Fruit fly (Drosophila melanogaster) whole organism, embryonic: ENCODE results near the gene CG34332.
A peak's percentile ranks its signal among the peaks of the same experiment; 100 is the strongest.

Experiments
- Adf1 ChIP-seq: fragments of 200-800 bp; sonication (Bioruptor generic); IDR thresholded peaks from 2 replicates; pipeline ENCODE4 v1.3.6; 2022; ENCODE audit warnings: missing biosample characterization, missing genetic modification characterization
- Aef1 ChIP-seq: fragments of 200-800 bp; sonication (Bioruptor generic); IDR thresholded peaks from 3 replicates; pipeline ENCODE4 v1.3.6; 2022; ENCODE audit warnings: missing biosample characterization, missing genetic modification characterization
- CG10274 ChIP-seq: fragments of 200-800 bp; sonication (Bioruptor generic); optimal IDR thresholded peaks from 3 replicates; lab custom pipeline; 2017; ENCODE audit warnings: missing biosample characterization, mild to moderate bottlenecking, missing genetic modification characterization
- CG10321 ChIP-seq: fragments of 200-800 bp; sonication (Bioruptor generic); IDR thresholded peaks from 2 replicates; pipeline ENCODE4 v1.3.6; 2022; ENCODE audit warnings: missing biosample characterization, missing genetic modification characterization
- CG10565 ChIP-seq: fragments of 200-800 bp; sonication (Bioruptor generic); optimal IDR thresholded peaks from 3 replicates; lab custom pipeline; 2016; ENCODE audit warnings: missing biosample characterization, mild to moderate bottlenecking, missing genetic modification characterization
- CG11560 ChIP-seq: fragments of 200-800 bp; sonication (Bioruptor generic); IDR thresholded peaks from 3 replicates; pipeline ENCODE4 v1.3.6; 2022; ENCODE audit warnings: missing biosample characterization, missing genetic modification characterization
- CG13287 ChIP-seq: fragments of 200-800 bp; sonication (Bioruptor generic); IDR thresholded peaks from 2 replicates; pipeline ENCODE4 v1.3.6; 2022; ENCODE audit warnings: missing biosample characterization, missing genetic modification characterization; ENCODE audit not compliant: partially characterized antibody
- CG17385 ChIP-seq: fragments of 200-800 bp; sonication (Bioruptor generic); optimal IDR thresholded peaks from 3 replicates; lab custom pipeline; 2018; ENCODE audit warnings: missing biosample characterization, mild to moderate bottlenecking, missing genetic modification characterization
- CG1832 ChIP-seq: fragments of 200-800 bp; sonication (Bioruptor generic); optimal IDR thresholded peaks from 2 replicates; lab custom pipeline; 2017; ENCODE audit warnings: missing biosample characterization, mild to moderate bottlenecking, missing genetic modification characterization, inconsistent platforms
- CG18599 ChIP-seq: fragments of 200-800 bp; sonication (Bioruptor generic); optimal IDR thresholded peaks from 3 replicates; lab custom pipeline; 2017; ENCODE audit warnings: missing biosample characterization, missing genetic modification characterization, mild to moderate bottlenecking, moderate library complexity, missing genetic modification reagents
- CG2678 ChIP-seq: fragments of 200-800 bp; sonication (Bioruptor generic); optimal IDR thresholded peaks from 3 replicates; lab custom pipeline; 2019; ENCODE audit warnings: missing biosample characterization, mild to moderate bottlenecking, missing genetic modification characterization, moderate library complexity
- CG31441 ChIP-seq: fragments of 200-800 bp; sonication (Bioruptor generic); IDR thresholded peaks from 2 replicates; pipeline ENCODE4 v1.3.6; 2022; ENCODE audit warnings: missing biosample characterization, missing genetic modification characterization
- CG3163 ChIP-seq: fragments of 200-800 bp; sonication (Bioruptor generic); optimal IDR thresholded peaks from 3 replicates; lab custom pipeline; 2016; ENCODE audit warnings: missing biosample characterization, missing genetic modification characterization
- CG34376 ChIP-seq: fragments of 200-800 bp; sonication (Bioruptor generic); optimal IDR thresholded peaks from 2 replicates; lab custom pipeline; 2018; ENCODE audit warnings: missing biosample characterization, mild to moderate bottlenecking, missing genetic modification characterization
- CG34422 ChIP-seq: fragments of 200-800 bp; sonication (Bioruptor generic); IDR thresholded peaks from 3 replicates; pipeline ENCODE4 v1.3.6; 2022; ENCODE audit warnings: missing biosample characterization, missing genetic modification characterization
- CG7372 ChIP-seq: fragments of 200-800 bp; sonication (Bioruptor generic); IDR thresholded peaks from 2 replicates; pipeline ENCODE4 v1.3.6; 2022; ENCODE audit warnings: missing biosample characterization, missing genetic modification characterization
- CG8478 ChIP-seq: fragments of >200 bp; optimal IDR thresholded peaks from 2 replicates; lab custom pipeline; 2018
- CG9876 ChIP-seq: fragments of 200-800 bp; sonication (Bioruptor generic); optimal IDR thresholded peaks from 2 replicates; lab custom pipeline; 2016; ENCODE audit warnings: missing biosample characterization, missing genetic modification characterization
- CTCF ChIP-seq: fragments of 200-800 bp; sonication (Bioruptor generic); optimal IDR thresholded peaks from 2 replicates; lab custom pipeline; 2017; ENCODE audit warnings: missing biosample characterization, mild to moderate bottlenecking, missing genetic modification characterization, moderate library complexity
- Camta ChIP-seq: fragments of 200-800 bp; sonication (Bioruptor generic); optimal IDR thresholded peaks from 2 replicates; lab custom pipeline; 2016; ENCODE audit warnings: missing biosample characterization, missing genetic modification characterization
- Drgx ChIP-seq: fragments of 200-800 bp; sonication (Bioruptor generic); IDR thresholded peaks from 2 replicates; pipeline ENCODE4 v1.3.6; 2022; ENCODE audit warnings: missing biosample characterization, missing genetic modification characterization
- GATAe ChIP-seq: fragments of 200-800 bp; sonication (Bioruptor generic); conservative IDR thresholded peaks from 2 replicates; pipeline ENCODE4 v1.3.6; 2022; ENCODE audit warnings: missing biosample characterization, missing genetic modification characterization
- Med ChIP-seq: fragments of 200-800 bp; sonication (Bioruptor generic); peaks from one replicate; lab custom pipeline; 2016; ENCODE audit warnings: missing biosample characterization, missing genetic modification characterization, mild to moderate bottlenecking, inconsistent platforms, moderate library complexity
- Meics ChIP-seq: fragments of 200-800 bp; sonication (Bioruptor generic); optimal IDR thresholded peaks from 2 replicates; lab custom pipeline; 2017; ENCODE audit warnings: missing biosample characterization, mild to moderate bottlenecking, missing genetic modification characterization
- NC2β ChIP-seq: fragments of 200-800 bp; sonication (Bioruptor generic); optimal IDR thresholded peaks from 2 replicates; lab custom pipeline; 2016; ENCODE audit warnings: missing biosample characterization, missing genetic modification characterization
- Pdp1 ChIP-seq, 2 experiments: fragments of 200-800 bp; sonication (Bioruptor generic); optimal IDR thresholded peaks; 3 replicates each; lab custom pipeline; 2016; ENCODE audit warnings: missing biosample characterization in 2 of 2, missing genetic modification characterization in 2 of 2, mild to moderate bottlenecking in 1 of 2, moderate library complexity in 1 of 2
- Rfx ChIP-seq: fragments of 200-800 bp; sonication (Bioruptor generic); IDR thresholded peaks from 2 replicates; pipeline ENCODE4 v1.3.6; 2022; ENCODE audit warnings: missing biosample characterization, missing genetic modification characterization
- Trl ChIP-seq, 3 experiments: fragments of >200 bp in 2 of 3; fragments of 200-800 bp in 1 of 3; sonication (Bioruptor generic) in 1 of 3; optimal IDR thresholded peaks; 2 replicates in 1 of 3; 3 replicates in 2 of 3; lab custom pipeline; 2016 to 2017; ENCODE audit warnings: missing biosample characterization in 1 of 3, missing genetic modification characterization in 1 of 3
- Vsx1 ChIP-seq: fragments of 200-800 bp; sonication (Bioruptor generic); optimal IDR thresholded peaks from 2 replicates; lab custom pipeline; 2017; ENCODE audit warnings: missing biosample characterization, mild to moderate bottlenecking, missing genetic modification characterization, missing genetic modification reagents
- chinmo ChIP-seq: fragments of 200-800 bp; sonication (Bioruptor generic); IDR thresholded peaks from 4 replicates; pipeline ENCODE4 v1.3.6; 2022; ENCODE audit warnings: missing biosample characterization, missing genetic modification characterization; ENCODE audit not compliant: partially characterized antibody
- eve ChIP-seq, 2 experiments: fragments of >200 bp; optimal IDR thresholded peaks; 2 replicates each; lab custom pipeline; 2017; ENCODE audit warnings: missing biosample characterization in 2 of 2, missing genetic modification characterization in 2 of 2
- exex ChIP-seq: fragments of 200-800 bp; sonication (Bioruptor generic); optimal IDR thresholded peaks from 4 replicates; lab custom pipeline; 2018; ENCODE audit warnings: missing biosample characterization, mild to moderate bottlenecking, missing genetic modification characterization, moderate library complexity
- grn ChIP-seq: fragments of 200-800 bp; sonication (Bioruptor generic); optimal IDR thresholded peaks from 3 replicates; lab custom pipeline; 2017; ENCODE audit warnings: missing biosample characterization, missing genetic modification characterization
- gro ChIP-seq: fragments of 200-800 bp; sonication (Bioruptor generic); optimal IDR thresholded peaks from 2 replicates; lab custom pipeline; 2016; ENCODE audit warnings: missing biosample characterization, missing genetic modification characterization
- her ChIP-seq: fragments of 200-800 bp; sonication (Bioruptor generic); optimal IDR thresholded peaks from 2 replicates; lab custom pipeline; 2016; ENCODE audit warnings: missing biosample characterization, missing genetic modification characterization
- kni ChIP-seq: fragments of 200-800 bp; sonication (Bioruptor generic); optimal IDR thresholded peaks from 3 replicates; lab custom pipeline; 2017; ENCODE audit warnings: mild to moderate bottlenecking, missing biosample characterization, missing genetic modification reagents, missing genetic modification characterization
- lbe ChIP-seq: fragments of 200-800 bp; sonication (Bioruptor generic); optimal IDR thresholded peaks from 2 replicates; lab custom pipeline; 2016; ENCODE audit warnings: missing biosample characterization, mild to moderate bottlenecking, missing genetic modification characterization
- mam ChIP-seq: fragments of 200-800 bp; sonication (Bioruptor generic); optimal IDR thresholded peaks from 3 replicates; lab custom pipeline; 2016; ENCODE audit warnings: missing biosample characterization, missing genetic modification characterization
- mirr ChIP-seq: fragments of 200-800 bp; sonication (Bioruptor generic); optimal IDR thresholded peaks from 3 replicates; lab custom pipeline; 2018; ENCODE audit warnings: missing biosample characterization, mild to moderate bottlenecking, missing genetic modification characterization
- nom ChIP-seq: fragments of 200-800 bp; sonication (Bioruptor generic); optimal IDR thresholded peaks from 2 replicates; lab custom pipeline; 2017; ENCODE audit warnings: missing biosample characterization, missing genetic modification characterization, mild to moderate bottlenecking, moderate library complexity, missing genetic modification reagents
- oc ChIP-seq: fragments of 200-800 bp; sonication (Bioruptor generic); optimal IDR thresholded peaks from 2 replicates; lab custom pipeline; 2018; ENCODE audit warnings: missing biosample characterization, mild to moderate bottlenecking, missing genetic modification characterization, moderate library complexity
- schlank ChIP-seq: fragments of 200-800 bp; sonication (Bioruptor generic); optimal IDR thresholded peaks from 2 replicates; lab custom pipeline; 2018; ENCODE audit warnings: missing biosample characterization, mild to moderate bottlenecking, missing genetic modification characterization
- scrt ChIP-seq: fragments of 200-800 bp; sonication (Bioruptor generic); optimal IDR thresholded peaks from 2 replicates; lab custom pipeline; 2018; ENCODE audit warnings: missing biosample characterization, mild to moderate bottlenecking, missing genetic modification characterization, moderate library complexity
- sens ChIP-seq: fragments of 200-800 bp; sonication (Bioruptor generic); peaks from one replicate; lab custom pipeline; 2016; ENCODE audit warnings: missing biosample characterization, missing genetic modification characterization
- wor ChIP-seq: fragments of 200-800 bp; sonication (Bioruptor generic); IDR thresholded peaks from 2 replicates; pipeline ENCODE4 v1.3.6; 2022; ENCODE audit warnings: missing biosample characterization, missing genetic modification characterization
- yki ChIP-seq: fragments of >200 bp; optimal IDR thresholded peaks from 3 replicates; lab custom pipeline; 2018

CG34332 gene

DNA sequence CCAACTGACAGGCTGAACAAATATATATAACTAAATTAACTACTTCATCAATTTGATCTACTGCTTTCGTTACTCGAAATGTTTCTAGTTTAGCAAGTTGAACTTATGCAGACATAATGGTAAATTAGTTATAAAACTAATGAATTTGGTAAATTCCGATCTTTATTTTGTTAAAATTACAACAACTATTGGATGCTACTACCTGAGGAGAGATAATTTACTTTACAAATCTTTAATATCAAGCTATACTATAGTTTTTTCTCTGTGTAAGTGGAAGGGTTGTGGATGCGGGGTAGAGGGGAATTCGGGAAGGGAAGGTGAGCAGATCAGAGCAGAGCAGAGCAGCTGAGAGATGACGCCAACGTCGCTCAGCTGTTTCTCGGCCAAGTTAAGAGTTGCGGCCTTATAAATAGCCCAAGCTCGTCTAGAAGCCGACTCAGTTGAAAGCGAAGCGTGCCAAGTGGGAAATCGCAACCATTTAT, 6.9 kb downstream of the CG34332 start, which contains the start of gene aspr (continued):
- TF ChIP-seq mam (GFP tag; lab: Kevin White, UChicago), result no peak
- TF ChIP-seq mirr, result no peak
- TF ChIP-seq gro (GFP tag; lab: Kevin White, UChicago), result no peak
- no peak for TF ChIP-seq kni (GFP tag; lab: Kevin White, UChicago)

DNA sequence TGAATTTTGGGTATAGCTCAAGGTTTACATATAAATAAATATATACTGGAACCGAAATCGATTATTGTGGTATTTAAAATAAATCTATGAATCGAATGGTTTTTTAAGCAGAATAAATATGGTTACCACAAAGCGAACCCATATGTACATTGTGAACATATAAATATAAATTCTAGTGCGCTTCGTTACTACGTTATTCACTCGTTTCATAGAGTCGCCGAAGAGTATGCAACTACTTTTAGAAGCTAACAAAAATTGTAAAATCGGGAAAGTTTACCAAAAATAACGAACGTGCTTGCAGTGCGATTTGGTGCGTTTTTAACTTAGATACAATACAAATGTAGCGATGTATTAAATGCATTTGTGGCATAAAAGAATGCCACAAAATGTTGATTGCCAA, 15.1 kb downstream of the CG34332 start:
- TF ChIP-seq Meics (GFP tag; lab: Kevin White, UChicago) (peak; percentile 91), grn (no peak), sens (GFP tag; lab: Kevin White, UChicago) (peak; percentile 4), CG13287 (GFP tag; lab: Robert Waterston, UW) (no peak)

dm6 chrX:20158491-20158890, 17.7 kb downstream of the CG34332 start:
- peak; percentile 59 for TF ChIP-seq sens (GFP tag; lab: Kevin White, UChicago)
- peak; percentile 52; the same call in 1 of the 2 replicates for TF ChIP-seq CG7372 (GFP tag; lab: Robert Waterston, UW)
- no peak for TF ChIP-seq CG10565 (GFP tag; lab: Kevin White, UChicago)
- TF ChIP-seq, all 482 proteins: peak for 2

DNA sequence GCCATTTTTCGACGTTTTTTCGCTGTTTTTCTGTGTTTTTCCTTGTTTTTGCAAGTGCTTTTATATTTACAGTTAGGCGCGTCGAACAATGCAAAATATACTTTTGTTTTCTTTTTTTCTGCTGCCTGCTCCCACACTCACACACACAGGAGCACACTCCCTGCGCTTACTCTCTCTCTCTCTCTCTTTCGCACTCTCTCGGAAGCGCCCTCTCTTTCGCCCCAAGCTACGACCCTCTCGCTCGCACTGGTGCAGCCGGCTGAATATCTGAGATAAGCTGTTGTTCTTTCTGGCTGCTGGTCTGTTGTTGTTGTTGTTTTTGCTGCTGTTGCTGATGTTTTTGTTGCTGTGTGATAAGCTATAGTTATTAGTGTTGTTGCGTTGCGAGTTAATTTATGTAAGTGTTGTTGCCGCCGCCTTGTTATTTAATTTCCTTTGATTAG, 18.2 kb downstream of the CG34332 start:
- TF ChIP-seq lbe (GFP tag; lab: Kevin White, UChicago) (peak; percentile 21), her (GFP tag; lab: Kevin White, UChicago) (no peak), exex (tag; lab: Kevin White, UChicago) (peak; percentile 47), CG8478 (lab: Kevin White, UChicago) (peak; percentile 79), oc (peak; percentile 45), CG1832 (GFP tag; lab: Kevin White, UChicago) (peak; percentile 94), Med (GFP tag; lab: Kevin White, UChicago) (peak; percentile 31), Adf1 (GFP tag; lab: Robert Waterston, UW) (peak; percentile 8; the same call in 1 of the 2 replicates), NC2β (GFP tag; lab: Kevin White, UChicago) (no peak), scrt (GFP tag; lab: Kevin White, UChicago) (no peak), GATAe (GFP tag; lab: Robert Waterston, UW) (peak; percentile 67), Drgx (GFP tag; lab: Robert Waterston, UW) (peak; percentile 53; the same call in 1 of the 2 replicates), CG11560 (no peak), eve (GFP tag; optimal IDR thresholded peaks at IDR 0.05; lab: Kevin White, UChicago) (no peak), Trl (optimal IDR thresholded peaks at IDR 0.05; lab: Kevin White, UChicago) (peak; percentile 73 to 86), Trl (GFP tag; optimal IDR thresholded peaks at IDR 0.05; lab: Kevin White, UChicago) (no peak), CG18599 (no peak), Pdp1 (GFP tag; optimal IDR thresholded peaks at IDR 0.05; lab: Kevin White, UChicago) (peak in 1 of 2 experiments; percentile 87), CG3163 (GFP tag; lab: Kevin White, UChicago) (no peak), wor (GFP tag; lab: Robert Waterston, UW) (no peak), CG34376 (peak; percentile 46), CG10321 (GFP tag; lab: Robert Waterston, UW) (peak; percentile 71), CG34422 (GFP tag; lab: Robert Waterston, UW) (peak; percentile 72; the same call in 2 of the 3 replicates), Rfx (GFP tag; lab: Robert Waterston, UW) (no peak), CG31441 (no peak), Camta (GFP tag; lab: Kevin White, UChicago) (no peak), CG17385 (GFP tag; lab: Kevin White, UChicago) (no peak), schlank (tag; lab: Kevin White, UChicago) (no peak), nom (GFP tag; lab: Kevin White, UChicago) (peak; percentile 50), chinmo (GFP tag; lab: Robert Waterston, UW) (0 out of 4 replicates have a peak, but pooled peaks have one; percentile 51), CG2678 (tag; lab: Kevin White, UChicago) (no peak), CTCF (no peak), yki (lab: Kevin White, UChicago) (peak; percentile 23), CG10274 (GFP tag; lab: Kevin White, UChicago) (no peak), Aef1 (GFP tag; lab: Robert Waterston, UW) (peak; percentile 71), Vsx1 (GFP tag; lab: Kevin White, UChicago) (peak; percentile 0), mirr (peak; percentile 25), CG9876 (GFP tag; lab: Kevin White, UChicago) (no peak)
